Fruit fly (Drosophila melanogaster) whole organism, embryonic: Measurements from ENCODE around the gene CG13311.

Experiments
- ATbp ChIP-seq: fragments of 200-800 bp; sonication (Bioruptor generic); optimal IDR thresholded peaks from 2 replicates; lab custom pipeline; 2017; ENCODE audit warnings: missing biosample characterization, mild to moderate bottlenecking, missing genetic modification characterization, missing genetic modification reagents
- Adf1 ChIP-seq: fragments of 200-800 bp; sonication (Bioruptor generic); IDR thresholded peaks from 2 replicates; pipeline ENCODE4 v1.3.6; 2022; ENCODE audit warnings: missing biosample characterization, missing genetic modification characterization
- Atf3 ChIP-seq: fragments of 200-800 bp; sonication (Bioruptor generic); optimal IDR thresholded peaks from 3 replicates; lab custom pipeline; 2016; ENCODE audit warnings: missing biosample characterization, missing genetic modification characterization
- BtbVII ChIP-seq: fragments of 200-800 bp; sonication (Bioruptor generic); optimal IDR thresholded peaks from 3 replicates; lab custom pipeline; 2017; ENCODE audit warnings: missing biosample characterization, mild to moderate bottlenecking, missing genetic modification characterization
- CG10267 ChIP-seq: fragments of 200-800 bp; sonication (Bioruptor generic); optimal IDR thresholded peaks from 2 replicates; lab custom pipeline; 2018; ENCODE audit warnings: missing biosample characterization, mild to moderate bottlenecking, missing genetic modification characterization, moderate library complexity
- CG10543 ChIP-seq: fragments of 200-800 bp; sonication (Bioruptor generic); optimal IDR thresholded peaks from 3 replicates; lab custom pipeline; 2017; ENCODE audit warnings: missing biosample characterization, mild to moderate bottlenecking, missing genetic modification characterization, moderate library complexity
- CG12104 ChIP-seq: fragments of 200-800 bp; sonication (Bioruptor generic); optimal IDR thresholded peaks from 3 replicates; lab custom pipeline; 2016; ENCODE audit warnings: missing biosample characterization, missing genetic modification characterization
- CG1529 ChIP-seq: fragments of 200-800 bp; sonication (Bioruptor generic); optimal IDR thresholded peaks from 3 replicates; lab custom pipeline; 2018; ENCODE audit warnings: missing biosample characterization, missing genetic modification characterization
- CG15514 ChIP-seq: fragments of 200-800 bp; sonication (Bioruptor generic); optimal IDR thresholded peaks from 3 replicates; lab custom pipeline; 2017; ENCODE audit warnings: missing biosample characterization, missing genetic modification characterization, mild to moderate bottlenecking, moderate library complexity, missing genetic modification reagents
- CG2875 ChIP-seq: fragments of 200-800 bp; sonication (Bioruptor generic); optimal IDR thresholded peaks from 2 replicates; lab custom pipeline; 2017; ENCODE audit warnings: missing biosample characterization, mild to moderate bottlenecking, missing genetic modification characterization, missing genetic modification reagents
- CG3726 ChIP-seq: fragments of 200-800 bp; sonication (Bioruptor generic); IDR thresholded peaks from 3 replicates; pipeline ENCODE4, ENCODE4 v1.3.6; 2022; ENCODE audit warnings: missing biosample characterization, missing genetic modification characterization
- CG4282 ChIP-seq: fragments of 200-800 bp; sonication (Bioruptor generic); optimal IDR thresholded peaks from 2 replicates; lab custom pipeline; 2016; ENCODE audit warnings: missing biosample characterization, missing genetic modification characterization
- CG4328 ChIP-seq: fragments of 200-800 bp; sonication (Bioruptor generic); optimal IDR thresholded peaks from 3 replicates; lab custom pipeline; 2017; ENCODE audit warnings: missing biosample characterization, missing genetic modification reagents, missing genetic modification characterization
- CG4730 ChIP-seq: fragments of 200-800 bp; sonication (Bioruptor generic); IDR thresholded peaks from 2 replicates; pipeline ENCODE4 v1.3.6; 2022; ENCODE audit warnings: missing biosample characterization, missing genetic modification characterization
- CG4854 ChIP-seq: fragments of 200-800 bp; sonication (Bioruptor generic); optimal IDR thresholded peaks from 2 replicates; lab custom pipeline; 2016; ENCODE audit warnings: missing biosample characterization, missing genetic modification characterization, inconsistent platforms
- CG6175 ChIP-seq: fragments of 200-800 bp; sonication (Bioruptor generic); IDR thresholded peaks from 3 replicates; pipeline ENCODE4 v1.3.6; 2022; ENCODE audit warnings: missing biosample characterization, missing genetic modification characterization
- CG6813 ChIP-seq: fragments of 200-800 bp; sonication (Bioruptor generic); optimal IDR thresholded peaks from 2 replicates; lab custom pipeline; 2017; ENCODE audit warnings: missing biosample characterization, missing genetic modification characterization, mild to moderate bottlenecking, moderate library complexity, missing genetic modification reagents
- CG8944 ChIP-seq: fragments of 200-800 bp; sonication (Bioruptor generic); optimal IDR thresholded peaks from 3 replicates; lab custom pipeline; 2016; ENCODE audit warnings: missing biosample characterization, missing genetic modification characterization
- CoRest ChIP-seq: fragments of 200-800 bp; sonication (Bioruptor generic); optimal IDR thresholded peaks from 3 replicates; lab custom pipeline; 2018; ENCODE audit warnings: missing biosample characterization, mild to moderate bottlenecking, missing genetic modification characterization, moderate library complexity
- CrebB ChIP-seq: fragments of 200-800 bp; sonication (Bioruptor generic); optimal IDR thresholded peaks from 3 replicates; lab custom pipeline; 2018; ENCODE audit warnings: missing biosample characterization, mild to moderate bottlenecking, missing genetic modification characterization
- Doc2 ChIP-seq: fragments of 200-800 bp; sonication (Bioruptor generic); IDR thresholded peaks from 2 replicates; pipeline ENCODE4 v1.3.6; 2022; ENCODE audit warnings: missing biosample characterization, missing genetic modification characterization
- Drgx ChIP-seq: fragments of 200-800 bp; sonication (Bioruptor generic); IDR thresholded peaks from 2 replicates; pipeline ENCODE4 v1.3.6; 2022; ENCODE audit warnings: missing biosample characterization, missing genetic modification characterization
- Gsc ChIP-seq: fragments of 200-800 bp; sonication (Bioruptor generic); IDR thresholded peaks from 2 replicates; pipeline ENCODE4 v1.3.6; 2022; ENCODE audit warnings: missing biosample characterization, missing genetic modification characterization
- HLH4C ChIP-seq: fragments of 200-800 bp; sonication (Bioruptor generic); IDR thresholded peaks from 3 replicates; pipeline ENCODE4 v1.3.6; 2022; ENCODE audit warnings: missing biosample characterization, missing genetic modification characterization; ENCODE audit not compliant: partially characterized antibody
- Mad ChIP-seq: fragments of 200-800 bp; sonication (Bioruptor generic); optimal IDR thresholded peaks from 2 replicates; lab custom pipeline; 2016; ENCODE audit warnings: missing biosample characterization, missing genetic modification characterization
- Oli ChIP-seq: fragments of 200-800 bp; sonication (Bioruptor generic); optimal IDR thresholded peaks from 2 replicates; lab custom pipeline; 2018; ENCODE audit warnings: missing biosample characterization, mild to moderate bottlenecking, missing genetic modification characterization, moderate library complexity
- Pdp1 ChIP-seq, 2 experiments: fragments of 200-800 bp; sonication (Bioruptor generic); optimal IDR thresholded peaks; 3 replicates each; lab custom pipeline; 2016; ENCODE audit warnings: missing biosample characterization in 2 of 2, missing genetic modification characterization in 2 of 2, mild to moderate bottlenecking in 1 of 2, moderate library complexity in 1 of 2
- Six4 ChIP-seq: fragments of 200-800 bp; sonication (Bioruptor generic); optimal IDR thresholded peaks from 2 replicates; lab custom pipeline; 2016; ENCODE audit warnings: missing biosample characterization, missing genetic modification characterization
- Sox102F ChIP-seq: fragments of 200-800 bp; sonication (Bioruptor generic); optimal IDR thresholded peaks from 2 replicates; lab custom pipeline; 2018; ENCODE audit warnings: missing biosample characterization, mild to moderate bottlenecking, missing genetic modification characterization, moderate library complexity
- TFAM ChIP-seq: fragments of 200-800 bp; sonication (Bioruptor generic); optimal IDR thresholded peaks from 2 replicates; lab custom pipeline; 2017; ENCODE audit warnings: missing biosample characterization, missing genetic modification characterization, inconsistent platforms
- al ChIP-seq: fragments of 200-800 bp; sonication (Bioruptor generic); IDR thresholded peaks from 2 replicates; pipeline ENCODE4 v1.3.6; 2022; ENCODE audit warnings: missing biosample characterization, missing genetic modification characterization
- dimm ChIP-seq: fragments of 200-800 bp; sonication (Bioruptor generic); IDR thresholded peaks from 2 replicates; pipeline ENCODE4 v1.3.6; 2022; ENCODE audit warnings: missing biosample characterization, missing genetic modification characterization
- dmrt11E ChIP-seq: fragments of 200-800 bp; sonication (Bioruptor generic); optimal IDR thresholded peaks from 3 replicates; lab custom pipeline; 2018; ENCODE audit warnings: missing biosample characterization, mild to moderate bottlenecking, missing genetic modification characterization, moderate library complexity
- dmrt99B ChIP-seq: fragments of 200-800 bp; sonication (Bioruptor generic); optimal IDR thresholded peaks from 2 replicates; lab custom pipeline; 2018; ENCODE audit warnings: missing biosample characterization, mild to moderate bottlenecking, missing genetic modification characterization, moderate library complexity
- dysf ChIP-seq: fragments of 200-800 bp; sonication (Bioruptor generic); IDR thresholded peaks from 3 replicates; pipeline ENCODE4 v1.3.6; 2022; ENCODE audit warnings: missing biosample characterization, missing genetic modification characterization
- gce ChIP-seq: fragments of 200-800 bp; sonication (Bioruptor generic); IDR thresholded peaks from 3 replicates; pipeline ENCODE4 v1.3.6; 2022; ENCODE audit warnings: missing biosample characterization, missing genetic modification characterization
- gcm2 ChIP-seq: fragments of 200-800 bp; sonication (Bioruptor generic); optimal IDR thresholded peaks from 2 replicates; lab custom pipeline; 2016; ENCODE audit warnings: missing biosample characterization, missing genetic modification characterization
- h ChIP-seq: fragments of >200 bp; optimal IDR thresholded peaks from 2 replicates; lab custom pipeline; 2017
- hb ChIP-seq: fragments of 200-800 bp; sonication (Bioruptor generic); IDR thresholded peaks from 3 replicates; pipeline ENCODE4 v1.3.6; 2022; ENCODE audit warnings: missing biosample characterization, missing genetic modification characterization; ENCODE audit not compliant: partially characterized antibody
- kah ChIP-seq: fragments of 200-800 bp; sonication (Bioruptor generic); optimal IDR thresholded peaks from 2 replicates; lab custom pipeline; 2018; ENCODE audit warnings: missing biosample characterization, mild to moderate bottlenecking, missing genetic modification characterization
- onecut ChIP-seq: fragments of 200-800 bp; sonication (Bioruptor generic); IDR thresholded peaks from 2 replicates; pipeline ENCODE4 v1.3.6; 2022; ENCODE audit warnings: missing biosample characterization, missing genetic modification characterization
- otp ChIP-seq: fragments of 200-800 bp; sonication (Bioruptor generic); IDR thresholded peaks from 3 replicates; pipeline ENCODE4, ENCODE4 v1.3.6; 2022; ENCODE audit warnings: missing biosample characterization, missing genetic modification characterization
- pb ChIP-seq: fragments of 200-800 bp; sonication (Bioruptor generic); optimal IDR thresholded peaks from 3 replicates; lab custom pipeline; 2016; ENCODE audit warnings: missing biosample characterization, missing genetic modification characterization
- pros ChIP-seq: fragments of 200-800 bp; sonication (Bioruptor generic); optimal IDR thresholded peaks from 3 replicates; lab custom pipeline; 2019; ENCODE audit warnings: missing biosample characterization, mild to moderate bottlenecking, missing genetic modification characterization, moderate library complexity
- pum ChIP-seq: fragments of 200-800 bp; sonication (Bioruptor generic); optimal IDR thresholded peaks from 2 replicates; lab custom pipeline; 2016; ENCODE audit warnings: missing biosample characterization, missing genetic modification characterization
- seq ChIP-seq: fragments of 200-800 bp; sonication (Bioruptor generic); IDR thresholded peaks from 2 replicates; pipeline ENCODE4 v1.3.6; 2022; ENCODE audit warnings: missing biosample characterization, missing genetic modification characterization
- slbo ChIP-seq: fragments of 200-800 bp; sonication (Bioruptor generic); IDR thresholded peaks from 2 replicates; pipeline ENCODE4 v1.3.6; 2022; ENCODE audit warnings: missing biosample characterization, missing genetic modification characterization
- so ChIP-seq: fragments of 200-800 bp; sonication (Bioruptor generic); IDR thresholded peaks from 3 replicates; pipeline ENCODE4 v1.3.6; 2022; ENCODE audit warnings: missing biosample characterization, missing genetic modification characterization
- tap ChIP-seq: fragments of 200-800 bp; optimal IDR thresholded peaks from 3 replicates; lab custom pipeline; 2019; ENCODE audit warnings: missing biosample characterization, mild to moderate bottlenecking, missing genetic modification characterization, moderate library complexity
- usp ChIP-seq: fragments of >200 bp; optimal IDR thresholded peaks from 2 replicates; lab custom pipeline; 2017; ENCODE audit warnings: missing biosample characterization, missing genetic modification characterization
- z ChIP-seq: fragments of 200-800 bp; sonication (Bioruptor generic); IDR thresholded peaks from 3 replicates; pipeline ENCODE4 v1.3.6; 2022; ENCODE audit warnings: missing biosample characterization, missing genetic modification characterization
- zen2 ChIP-seq: fragments of 200-800 bp; sonication (Bioruptor generic); IDR thresholded peaks from 3 replicates; pipeline ENCODE4 v1.3.6; 2022; ENCODE audit warnings: missing biosample characterization, missing genetic modification characterization; ENCODE audit not compliant: partially characterized antibody

CG13311 gene

DNA sequence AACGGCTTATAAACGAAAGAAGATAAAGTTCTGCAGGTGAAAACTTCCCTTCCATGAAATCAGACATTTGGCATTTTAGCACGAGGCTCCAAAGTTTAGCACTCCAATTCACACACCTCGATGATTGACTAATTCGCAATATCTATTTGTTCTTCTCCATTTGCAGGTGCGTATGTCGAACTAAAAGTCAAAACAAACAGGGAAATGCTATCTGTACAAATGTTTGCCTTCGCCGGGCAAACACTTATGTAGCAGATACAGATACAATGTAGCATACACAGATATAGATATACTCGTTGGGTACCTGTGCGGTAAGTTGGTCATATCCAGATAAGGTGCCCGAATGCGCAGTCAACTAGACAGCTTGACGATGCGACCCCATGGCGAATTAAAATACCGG, 32.9 kb upstream of the CG13311 start (continued):
- TF ChIP-seq Adf1 (no peak), slbo (GFP tag; lab: Robert Waterston, UW) (no peak), CrebB (tag; lab: Kevin White, UChicago) (no peak), tap (tag; lab: Kevin White, UChicago) (peak; percentile 5), Mad (GFP tag; lab: Kevin White, UChicago) (no peak), dmrt99B (tag; lab: Kevin White, UChicago) (no peak), dimm (GFP tag; lab: Robert Waterston, UW) (no peak), Oli (tag; lab: Kevin White, UChicago) (no peak), CG2875 (peak; percentile 24), Six4 (GFP tag; lab: Kevin White, UChicago) (no peak), CG6175 (GFP tag; lab: Robert Waterston, UW) (no peak), CG8944 (GFP tag; lab: Kevin White, UChicago) (no peak), Drgx (GFP tag; lab: Robert Waterston, UW) (no peak; the same call in 1 of the 2 replicates), CG12104 (no peak), CG15514 (GFP tag; lab: Kevin White, UChicago) (peak; percentile 2), hb (GFP tag; lab: Robert Waterston, UW) (no peak), CG10543 (GFP tag; lab: Kevin White, UChicago) (no peak), Atf3 (no peak), pum (GFP tag; lab: Kevin White, UChicago) (no peak), kah (GFP tag; lab: Kevin White, UChicago) (no peak), TFAM (no peak), Gsc (no peak), usp (no peak), onecut (GFP tag; lab: Robert Waterston, UW) (peak; percentile 5; the same call in 1 of the 2 replicates), CG6813 (GFP tag; lab: Kevin White, UChicago) (peak; percentile 70), CG10267 (tag; lab: Kevin White, UChicago) (no peak), CG4854 (GFP tag; lab: Kevin White, UChicago) (no peak), Doc2 (GFP tag; lab: Robert Waterston, UW) (no peak), pros (no peak), seq (GFP tag; lab: Robert Waterston, UW) (no peak), zen2 (GFP tag; lab: Robert Waterston, UW) (no peak), otp (GFP tag; lab: Robert Waterston, UW) (0 out of 3 replicates have a peak, but pooled peaks have one; percentile 18), CoRest (no peak), gcm2 (GFP tag; lab: Kevin White, UChicago) (no peak), dmrt11E (tag; lab: Kevin White, UChicago) (no peak), Pdp1 (GFP tag; optimal IDR thresholded peaks at IDR 0.05; lab: Kevin White, UChicago) (peak in 1 of 2 experiments; percentile 13), CG1529 (peak; percentile 18), gce (no peak), CG4730 (GFP tag; lab: Robert Waterston, UW) (no peak), CG3726 (GFP tag; lab: Robert Waterston, UW) (no peak), al (GFP tag; lab: Robert Waterston, UW) (no peak), Sox102F (GFP tag; lab: Kevin White, UChicago) (no peak), z (GFP tag; lab: Robert Waterston, UW) (no peak), CG4328 (GFP tag; lab: Kevin White, UChicago) (no peak), pb (GFP tag; lab: Kevin White, UChicago) (no peak), BtbVII (peak; percentile 23), CG4282 (no peak), dysf (GFP tag; lab: Robert Waterston, UW) (no peak), HLH4C (no peak), h (lab: Kevin White, UChicago) (no peak), so (GFP tag; lab: Robert Waterston, UW) (no peak), ATbp (GFP tag; lab: Kevin White, UChicago) (peak; percentile 66)
